Worm (Caenorhabditis elegans): Measurements from ENCODE around the gene C05E4.15.

The C05E4.15 gene

ce11 chrV:725807-726572 lies 35.1 kb downstream of the C05E4.15 start (continued):
- TF ChIP-seq rpc-1 (optimal IDR thresholded peaks at IDR 0.05) (no peak), rpc-1 (tag; optimal IDR thresholded peaks at IDR 0.05) (no peak), rec-8 (tag; optimal IDR thresholded peaks at IDR 0.05) (no peak), aptf-3 (GFP tag; IDR thresholded peaks at IDR 0.05) (no peak), lir-1 (GFP tag; conservative IDR thresholded peaks at IDR 0.05) (no peak), nfya-1 (tag; optimal IDR thresholded peaks at IDR 0.05; ENCODE audit: borderline replicate concordance, insufficient read depth) (no peak), ztf-3 (GFP tag; optimal IDR thresholded peaks at IDR 0.05) (peak; percentile 15), nhr-80 (tag; optimal IDR thresholded peaks at IDR 0.05) (no peak), ekl-4 (GFP tag; IDR thresholded peaks at IDR 0.05) (no peak; the same call in 1 of the 2 replicates), nfya-2 (GFP tag; IDR thresholded peaks at IDR 0.05) (no peak)

- TF ChIP-seq F39B2.1 (GFP tag; IDR thresholded peaks at IDR 0.05) (no peak), lin-26 (GFP tag; IDR thresholded peaks at IDR 0.05) (peak; percentile 75; the same call in 1 of the 2 replicates), F23B12.7 (tag; optimal IDR thresholded peaks at IDR 0.05; ENCODE audit: insufficient read depth) (no peak), ztf-28 (GFP tag; IDR thresholded peaks at IDR 0.05) (no peak), Y53G8AR.9 (GFP tag; conservative IDR thresholded peaks at IDR 0.05) (peak; percentile 10), dpl-1 (GFP tag; optimal IDR thresholded peaks at IDR 0.05) (no peak), ceh-79 (tag; optimal IDR thresholded peaks at IDR 0.05) (no peak), unc-130 (GFP tag; optimal IDR thresholded peaks at IDR 0.05) (no peak), C17E4.6 (GFP tag; IDR thresholded peaks at IDR 0.05) (no peak), attf-5 (GFP tag; optimal IDR thresholded peaks at IDR 0.05) (no peak), hmg-1.2 (GFP tag; IDR thresholded peaks at IDR 0.05) (no peak), ztf-26 (tag; optimal IDR thresholded peaks at IDR 0.05) (no peak), repo-1 (tag; optimal IDR thresholded peaks at IDR 0.05) (no peak), tbp1 (GFP tag; optimal IDR thresholded peaks at IDR 0.05) (no peak), cebp-1 (GFP tag; IDR thresholded peaks at IDR 0.05) (no peak), cebp-1 (tag; optimal IDR thresholded peaks at IDR 0.05) (peak; percentile 6), ceh-58 (GFP tag; IDR thresholded peaks at IDR 0.05) (0 out of 2 replicates have a peak, but pooled peaks have one; percentile 16), B0336.3 (GFP tag; IDR thresholded peaks at IDR 0.05) (peak; percentile 6), die-1 (tag; optimal IDR thresholded peaks at IDR 0.05) (no peak), ztf-18 (tag; optimal IDR thresholded peaks at IDR 0.05) (no peak), rpc-1 (optimal IDR thresholded peaks at IDR 0.05) (no peak), rpc-1 (tag; optimal IDR thresholded peaks at IDR 0.05) (no peak), Y95B8A.8 (GFP tag; IDR thresholded peaks at IDR 0.05) (no peak; the same call in 1 of the 2 replicates), ztf-6 (GFP tag; IDR thresholded peaks at IDR 0.05) (no peak), F57A8.1 (GFP tag; optimal IDR thresholded peaks at IDR 0.05) (no peak), attf-3 (GFP tag; conservative IDR thresholded peaks at IDR 0.05) (no peak), Y79H2A.3 (GFP tag; conservative IDR thresholded peaks at IDR 0.05) (no peak; the same call in 1 of the 2 replicates), fkh-3 (tag; optimal IDR thresholded peaks at IDR 0.05) (no peak), lin-54 (GFP tag; optimal IDR thresholded peaks at IDR 0.05) (no peak), K11D2.4 (GFP tag; IDR thresholded peaks at IDR 0.05) (no peak), ama-1 (optimal IDR thresholded peaks at IDR 0.05) (peak; percentile 88), ama-1 (GFP tag; optimal IDR thresholded peaks at IDR 0.05) (peak in 1 of 2 experiments; percentile 12), B0035.1 (tag; optimal IDR thresholded peaks at IDR 0.05) (no peak), madf-6 (GFP tag; IDR thresholded peaks at IDR 0.05) (no peak), D2030.7 (GFP tag; IDR thresholded peaks at IDR 0.05) (no peak), sptf-2 (GFP tag; optimal IDR thresholded peaks at IDR 0.05) (no peak), ceh-40 (GFP tag; IDR thresholded peaks at IDR 0.05) (0 out of 2 replicates have a peak, but pooled peaks have one; percentile 5), athp-1 (tag; optimal IDR thresholded peaks at IDR 0.05) (no peak)
Measured at ce11 chrV:724946-725806, 36.0 kb downstream of the C05E4.15 start.

Measured in whole organism, young adult.